Worm (Caenorhabditis elegans): ENCODE measurements around the gene cdkl-1.

The cdkl-1 gene

DNA sequence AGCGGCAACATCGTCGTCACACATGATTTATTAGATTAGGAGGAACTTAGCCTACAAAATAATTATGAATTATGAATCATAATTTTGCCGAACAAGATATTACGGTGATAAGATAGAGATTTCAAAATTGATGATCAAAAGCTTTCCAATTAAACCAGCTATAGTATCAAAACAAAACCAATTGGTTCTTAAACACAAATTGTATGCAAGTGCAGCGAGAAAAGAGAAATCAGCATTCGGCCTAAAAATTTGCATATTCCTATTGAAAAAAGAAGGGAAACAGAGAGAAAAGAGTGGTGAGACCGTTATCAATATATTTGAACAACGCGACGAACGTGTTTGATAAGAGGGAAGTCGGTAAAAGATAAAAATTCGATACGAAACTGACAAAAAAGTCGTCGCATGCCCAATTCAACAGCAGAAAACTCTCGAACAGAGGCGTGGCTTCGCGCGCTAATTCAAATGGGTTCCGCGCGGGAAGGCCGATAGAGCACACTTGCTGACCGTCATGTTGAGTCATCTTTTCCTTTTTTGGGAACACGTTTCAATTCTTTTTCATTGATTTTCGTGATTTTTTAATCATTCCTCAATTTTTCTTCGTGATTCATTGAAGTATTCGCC lies 20.5 kb upstream of the cdkl-1 start, which contains the start of gene act-2 (continued):
- TF ChIP-seq lsy-27 (tag; optimal IDR thresholded peaks at IDR 0.05; ENCODE audit: borderline replicate concordance, insufficient read depth) (no peak), him-1 (tag; optimal IDR thresholded peaks at IDR 0.05) (no peak), nfya-1 (tag; optimal IDR thresholded peaks at IDR 0.05; ENCODE audit: borderline replicate concordance, insufficient read depth) (no peak), ama-1 (optimal IDR thresholded peaks at IDR 0.05) (no peak), ama-1 (GFP tag; optimal IDR thresholded peaks at IDR 0.05) (no peak), nhr-27 (tag; optimal IDR thresholded peaks at IDR 0.05) (no peak), F57C9.4 (tag; optimal IDR thresholded peaks at IDR 0.05) (no peak), sdz-38 (tag; optimal IDR thresholded peaks at IDR 0.05) (no peak), lin-26 (GFP tag; IDR thresholded peaks at IDR 0.05) (no peak), snpc-1.1 (tag; optimal IDR thresholded peaks at IDR 0.05; ENCODE audit: insufficient read depth) (peak; percentile 20), D2030.7 (GFP tag; IDR thresholded peaks at IDR 0.05) (peak; percentile 91), ceh-40 (GFP tag; IDR thresholded peaks at IDR 0.05) (no peak), tbx-9 (tag; optimal IDR thresholded peaks at IDR 0.05; ENCODE audit: borderline replicate concordance) (no peak), zim-3 (tag; optimal IDR thresholded peaks at IDR 0.05) (no peak), die-1 (tag; optimal IDR thresholded peaks at IDR 0.05) (no peak), hmg-20 (GFP tag; IDR thresholded peaks at IDR 0.05) (no peak), ztf-26 (tag; optimal IDR thresholded peaks at IDR 0.05) (peak; percentile 55), cebp-2 (GFP tag; IDR thresholded peaks at IDR 0.05) (no peak), aptf-2 (GFP tag; conservative IDR thresholded peaks at IDR 0.05) (0 out of 2 replicates have a peak, but pooled peaks have one; percentile 46), F39B2.1 (GFP tag; IDR thresholded peaks at IDR 0.05) (no peak), C17E4.6 (GFP tag; IDR thresholded peaks at IDR 0.05) (peak; percentile 76), ztf-18 (tag; optimal IDR thresholded peaks at IDR 0.05) (no peak), B0261.1 (tag; optimal IDR thresholded peaks at IDR 0.05) (no peak), madf-10 (tag; optimal IDR thresholded peaks at IDR 0.05) (no peak), mel-28 (tag; optimal IDR thresholded peaks at IDR 0.05; ENCODE audit: borderline replicate concordance) (no peak), egl-18 (GFP tag; IDR thresholded peaks at IDR 0.05) (no peak), ztf-6 (GFP tag; IDR thresholded peaks at IDR 0.05) (no peak), F57A8.1 (GFP tag; optimal IDR thresholded peaks at IDR 0.05) (no peak), lag-1 (GFP tag; IDR thresholded peaks at IDR 0.05) (no peak), nhr-90 (tag; optimal IDR thresholded peaks at IDR 0.05) (no peak), Y95B8A.8 (GFP tag; IDR thresholded peaks at IDR 0.05) (peak; percentile 74), hlh-26 (GFP tag; conservative IDR thresholded peaks at IDR 0.05) (no peak), F55B11.4 (tag; optimal IDR thresholded peaks at IDR 0.05; ENCODE audit: borderline replicate concordance, insufficient read depth) (no peak), snpc-3.4 (tag; optimal IDR thresholded peaks at IDR 0.05) (peak; percentile 83), chd-7 (tag; optimal IDR thresholded peaks at IDR 0.05) (no peak), unc-130 (GFP tag; optimal IDR thresholded peaks at IDR 0.05) (peak; percentile 50), madf-3 (GFP tag; IDR thresholded peaks at IDR 0.05) (peak; percentile 87), rcor-1 (GFP tag; IDR thresholded peaks at IDR 0.05) (peak; percentile 70), athp-1 (tag; optimal IDR thresholded peaks at IDR 0.05) (peak; percentile 22), attf-3 (GFP tag; conservative IDR thresholded peaks at IDR 0.05) (no peak), snpc-4 (GFP tag; optimal IDR thresholded peaks at IDR 0.05) (no peak), snpc-4 (tag; optimal IDR thresholded peaks at IDR 0.05) (peak in 3 of 4 experiments; percentile 17 to 56 (median 55)), gei-17 (GFP tag; optimal IDR thresholded peaks at IDR 0.05) (no peak), ceh-100 (GFP tag; IDR thresholded peaks at IDR 0.05) (peak; percentile 64), lir-1 (GFP tag; conservative IDR thresholded peaks at IDR 0.05) (peak; percentile 59; the same call in 1 of the 2 replicates), attf-5 (GFP tag; optimal IDR thresholded peaks at IDR 0.05) (peak; percentile 62), akir-1 (GFP tag; optimal IDR thresholded peaks at IDR 0.05) (no peak), B0336.3 (GFP tag; IDR thresholded peaks at IDR 0.05) (no peak; the same call in 1 of the 2 replicates)
